Worm (Caenorhabditis elegans) whole organism, midembryonic: Measurements from ENCODE around the gene C39B10.3.

Experiments
- med-1 ChIP-seq: sonication (generic microtip); optimal IDR thresholded peaks from 2 replicates; lab custom pipeline; 2017; ENCODE audit warnings: missing genetic modification characterization, mild to moderate bottlenecking, missing compliant biosample characterization, antibody characterized with exemption, missing genetic modification reagents; ENCODE audit not compliant: insufficient read depth
- ztf-29 ChIP-seq: fragments of 200-800 bp; sonication (Bioruptor generic); IDR thresholded peaks from 2 replicates; pipeline ENCODE4 v1.3.6; 2022; ENCODE audit warnings: missing genetic modification reagents, missing genetic modification characterization, missing compliant biosample characterization

DNA sequence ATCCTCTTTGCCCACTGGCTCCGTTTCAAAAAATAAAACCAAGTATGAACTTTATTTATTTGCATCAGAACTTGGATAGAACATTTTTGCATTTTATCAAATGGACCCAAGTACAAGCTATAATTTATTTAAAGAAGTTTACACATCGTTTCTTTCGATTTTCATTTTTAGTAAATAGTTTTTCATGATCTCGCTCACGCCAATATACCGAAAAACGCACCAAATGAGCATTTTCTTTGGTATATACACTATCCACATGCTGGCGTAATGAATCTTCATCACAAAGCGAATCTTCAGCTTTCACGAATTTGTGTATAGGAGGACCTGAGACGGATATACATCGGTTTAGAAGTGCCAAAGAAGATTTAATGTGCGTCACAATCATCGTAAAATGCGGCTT is 32.6 kb downstream of the C39B10.3 start, which contains the start of gene C39B10.7:
- TF ChIP-seq med-1 (GFP tag; lab: Kevin White, UChicago): no peak
- no peak for TF ChIP-seq ztf-29
